Worm (Caenorhabditis elegans): ENCODE measurements around the gene cyp-13A11.

- no peak for TF ChIP-seq dao-5 (tag; optimal IDR thresholded peaks at IDR 0.05)
- TF ChIP-seq him-1 (tag; optimal IDR thresholded peaks at IDR 0.05): no peak
Measured at ce11 chrIII:13019547-13020098, 1.2 kb upstream of the cyp-13A11 start.
